Worm (Caenorhabditis elegans) whole organism, late embryonic: Measurements from ENCODE around the gene F28E10.1.

ENCODE experiments used
- ceh-22 ChIP-seq: sonication (generic microtip); optimal IDR thresholded peaks from 2 replicates; lab custom pipeline; 2017; ENCODE audit warnings: missing biosample characterization, missing genetic modification characterization
- elt-2 ChIP-seq: sonication (generic microtip); optimal IDR thresholded peaks from 2 replicates; lab custom pipeline; 2016; ENCODE audit warnings: missing genetic modification reagents, missing genetic modification characterization, missing compliant biosample characterization
- fkh-10 ChIP-seq: fragments of 150-350 bp; optimal IDR thresholded peaks from 2 replicates; lab custom pipeline; 2014; ENCODE audit warnings: missing biosample characterization, missing genetic modification reagents, missing genetic modification characterization
- pax-1 ChIP-seq: fragments of 150-350 bp; optimal IDR thresholded peaks from 2 replicates; lab custom pipeline; 2014; ENCODE audit warnings: missing biosample characterization, missing genetic modification characterization
- pha-4 ChIP-seq: fragments of 150-350 bp; optimal IDR thresholded peaks from 2 replicates; lab custom pipeline; 2018; ENCODE audit warnings: missing biosample characterization, missing genetic modification reagents, missing genetic modification characterization
- rnt-1 ChIP-seq: sonication (generic microtip); optimal IDR thresholded peaks from 2 replicates; lab custom pipeline; 2016; ENCODE audit warnings: missing genetic modification characterization, missing compliant biosample characterization
- sox-4 ChIP-seq: sonication (generic microtip); optimal IDR thresholded peaks from 2 replicates; lab custom pipeline; 2017; ENCODE audit warnings: mild to moderate bottlenecking, missing genetic modification characterization, inconsistent platforms, missing compliant biosample characterization
- unc-3 ChIP-seq, 2 experiments: fragments of 200-800 bp in 1 of 2; sonication (Bioruptor generic) in 1 of 2; sonication (generic microtip) in 1 of 2; conservative IDR thresholded peaks in 1 of 2; optimal IDR thresholded peaks in 1 of 2; 2 replicates each; pipeline versions ENCODE4 v1.3.6 to Lab custom; 2016 to 2022; ENCODE audit warnings: missing compliant biosample characterization in 2 of 2, missing genetic modification characterization in 2 of 2, missing genetic modification reagents in 1 of 2
- unc-55 ChIP-seq: sonication (generic microtip); optimal IDR thresholded peaks from 2 replicates; lab custom pipeline; 2017; ENCODE audit warnings: missing biosample characterization, missing genetic modification reagents, missing genetic modification characterization
- zip-5 ChIP-seq: sonication (generic microtip); optimal IDR thresholded peaks from 2 replicates; lab custom pipeline; 2016; ENCODE audit warnings: missing genetic modification characterization, missing compliant biosample characterization

DNA sequence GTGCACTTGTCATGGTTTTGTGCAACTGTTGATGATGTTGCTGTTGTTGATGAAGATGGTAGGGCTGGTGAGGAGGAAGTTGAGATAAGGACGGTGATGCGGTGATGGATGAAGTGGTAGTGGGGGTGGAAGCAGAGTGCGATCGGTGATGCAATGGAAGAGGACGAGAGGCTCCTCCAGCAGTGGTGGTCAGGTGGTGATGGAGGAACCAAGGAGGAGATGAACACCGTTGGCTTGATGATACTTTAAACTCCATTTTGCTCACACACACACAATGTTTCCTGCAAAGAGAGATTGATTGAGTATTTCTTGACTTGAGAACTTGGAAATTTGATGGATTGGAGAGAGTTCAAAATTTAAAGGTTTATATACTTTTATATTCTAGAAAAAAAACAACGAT is 69.2 kb downstream of the F28E10.1 start, which contains the start of gene F19C7.8:
- TF ChIP-seq unc-55 = peak; percentile 44
- TF ChIP-seq ceh-22 (tag; lab: Kevin White, UChicago) = no peak
- TF ChIP-seq zip-5 = no peak
- no peak for TF ChIP-seq fkh-10 (GFP tag; lab: Kevin White, UChicago)
- no peak for TF ChIP-seq elt-2 (tag; lab: Kevin White, UChicago)
- TF ChIP-seq pax-1 (tag; lab: Kevin White, UChicago) = no peak
- TF ChIP-seq rnt-1 (tag; lab: Kevin White, UChicago) = no peak
- TF ChIP-seq pha-4 = no peak
- TF ChIP-seq unc-3 (GFP tag; conservative IDR thresholded peaks at IDR 0.05; lab: Robert Waterston, UW) = no peak
- no peak for TF ChIP-seq unc-3 (tag; optimal IDR thresholded peaks at IDR 0.05; lab: Kevin White, UChicago)
- TF ChIP-seq sox-4 = no peak
